Fruit fly (Drosophila melanogaster) whole organism, embryonic: ENCODE measurements around the gene CG15014.
A peak's percentile ranks its signal among the peaks of the same experiment; 100 is the strongest.

Experiments
- Asciz ChIP-seq: fragments of 200-800 bp; sonication (Bioruptor generic); optimal IDR thresholded peaks from 2 replicates; lab custom pipeline; 2017; ENCODE audit warnings: missing biosample characterization, mild to moderate bottlenecking, missing genetic modification characterization, missing genetic modification reagents
- Atf-2 ChIP-seq: fragments of 200-800 bp; sonication (Bioruptor generic); optimal IDR thresholded peaks from 2 replicates; lab custom pipeline; 2016; ENCODE audit warnings: missing biosample characterization, missing genetic modification characterization
- CG10462 ChIP-seq: fragments of 200-800 bp; sonication (Bioruptor generic); optimal IDR thresholded peaks from 2 replicates; lab custom pipeline; 2016; ENCODE audit warnings: missing biosample characterization, missing genetic modification characterization
- CG11560 ChIP-seq: fragments of 200-800 bp; sonication (Bioruptor generic); IDR thresholded peaks from 3 replicates; pipeline ENCODE4 v1.3.6; 2022; ENCODE audit warnings: missing biosample characterization, missing genetic modification characterization
- CG11723 ChIP-seq: fragments of 200-800 bp; sonication (Bioruptor generic); optimal IDR thresholded peaks from 2 replicates; lab custom pipeline; 2017; ENCODE audit warnings: missing biosample characterization, mild to moderate bottlenecking, missing genetic modification characterization
- CG12071 ChIP-seq: fragments of 200-800 bp; sonication (Bioruptor generic); optimal IDR thresholded peaks from 3 replicates; lab custom pipeline; 2018; ENCODE audit warnings: missing biosample characterization, mild to moderate bottlenecking, missing genetic modification characterization
- CG12155 ChIP-seq: fragments of 200-800 bp; sonication (Bioruptor generic); optimal IDR thresholded peaks from 3 replicates; lab custom pipeline; 2016; ENCODE audit warnings: missing biosample characterization, missing genetic modification characterization
- CG12299 ChIP-seq: fragments of 200-800 bp; sonication (Bioruptor generic); optimal IDR thresholded peaks from 2 replicates; lab custom pipeline; 2018; ENCODE audit warnings: missing biosample characterization, mild to moderate bottlenecking, missing genetic modification characterization
- CG12769 ChIP-seq: fragments of 200-800 bp; sonication (Bioruptor generic); optimal IDR thresholded peaks from 2 replicates; lab custom pipeline; 2019; ENCODE audit warnings: missing biosample characterization, mild to moderate bottlenecking, missing genetic modification characterization, moderate library complexity
- CG14014 ChIP-seq: fragments of 200-800 bp; sonication (Bioruptor generic); IDR thresholded peaks from 2 replicates; pipeline ENCODE4 v1.3.6; 2022; ENCODE audit warnings: missing biosample characterization, missing genetic modification characterization
- CG15073 ChIP-seq: fragments of 200-800 bp; sonication (Bioruptor generic); optimal IDR thresholded peaks from 2 replicates; lab custom pipeline; 2016; ENCODE audit warnings: missing biosample characterization, missing genetic modification characterization
- CG17361 ChIP-seq: fragments of 200-800 bp; sonication (Bioruptor generic); IDR thresholded peaks from 3 replicates; pipeline ENCODE4 v1.3.6; 2022; ENCODE audit warnings: missing biosample characterization, missing genetic modification characterization
- CG17385 ChIP-seq: fragments of 200-800 bp; sonication (Bioruptor generic); optimal IDR thresholded peaks from 3 replicates; lab custom pipeline; 2018; ENCODE audit warnings: missing biosample characterization, mild to moderate bottlenecking, missing genetic modification characterization
- CG18476 ChIP-seq: fragments of 200-800 bp; sonication (Bioruptor generic); optimal IDR thresholded peaks from 2 replicates; lab custom pipeline; 2016; ENCODE audit warnings: missing biosample characterization, mild to moderate bottlenecking, missing genetic modification characterization
- CG2202 ChIP-seq: fragments of 200-800 bp; sonication (Bioruptor generic); optimal IDR thresholded peaks from 2 replicates; lab custom pipeline; 2018; ENCODE audit warnings: missing biosample characterization, mild to moderate bottlenecking, missing genetic modification characterization
- CG4360 ChIP-seq: fragments of 200-800 bp; sonication (Bioruptor generic); IDR thresholded peaks from 2 replicates; pipeline ENCODE4 v1.3.6; 2022; ENCODE audit warnings: missing biosample characterization, missing genetic modification characterization
- CG6689 ChIP-seq: fragments of 200-800 bp; sonication (Bioruptor generic); IDR thresholded peaks from 2 replicates; pipeline ENCODE4 v1.3.6; 2022; ENCODE audit warnings: missing biosample characterization, missing genetic modification characterization
- CG6854 ChIP-seq: fragments of 200-800 bp; sonication (Bioruptor generic); optimal IDR thresholded peaks from 3 replicates; lab custom pipeline; 2017; ENCODE audit warnings: missing biosample characterization, mild to moderate bottlenecking, missing genetic modification characterization
- CG7372 ChIP-seq: fragments of 200-800 bp; sonication (Bioruptor generic); IDR thresholded peaks from 2 replicates; pipeline ENCODE4 v1.3.6; 2022; ENCODE audit warnings: missing biosample characterization, missing genetic modification characterization
- CG7987 ChIP-seq: fragments of 200-800 bp; sonication (Bioruptor generic); optimal IDR thresholded peaks from 2 replicates; lab custom pipeline; 2018; ENCODE audit warnings: missing biosample characterization, mild to moderate bottlenecking, missing genetic modification characterization, moderate library complexity
- Dbx ChIP-seq: fragments of 200-800 bp; sonication (Bioruptor generic); IDR thresholded peaks from 3 replicates; pipeline ENCODE4 v1.3.6; 2022; ENCODE audit warnings: missing biosample characterization, missing genetic modification characterization
- Deaf1 ChIP-seq: fragments of 200-800 bp; optimal IDR thresholded peaks from 3 replicates; lab custom pipeline; 2019; ENCODE audit warnings: missing biosample characterization, mild to moderate bottlenecking, missing genetic modification characterization, moderate library complexity
- E2f1 ChIP-seq: fragments of 200-800 bp; sonication (Bioruptor generic); IDR thresholded peaks from 2 replicates; pipeline ENCODE4 v1.3.6; 2022; ENCODE audit warnings: missing biosample characterization, missing genetic modification characterization
- Ets65A ChIP-seq: fragments of 200-800 bp; sonication (Bioruptor generic); peaks from one replicate; lab custom pipeline; 2016; ENCODE audit warnings: missing biosample characterization, missing genetic modification characterization
- HLH4C ChIP-seq: fragments of 200-800 bp; sonication (Bioruptor generic); IDR thresholded peaks from 3 replicates; pipeline ENCODE4 v1.3.6; 2022; ENCODE audit warnings: missing biosample characterization, missing genetic modification characterization; ENCODE audit not compliant: partially characterized antibody
- Lpt ChIP-seq: fragments of >200 bp; optimal IDR thresholded peaks from 2 replicates; lab custom pipeline; 2018; ENCODE audit warnings: missing biosample characterization, missing genetic modification characterization
- Mad ChIP-seq: fragments of 200-800 bp; sonication (Bioruptor generic); optimal IDR thresholded peaks from 2 replicates; lab custom pipeline; 2016; ENCODE audit warnings: missing biosample characterization, missing genetic modification characterization
- Optix ChIP-seq: fragments of 200-800 bp; sonication (Bioruptor generic); IDR thresholded peaks from 3 replicates; pipeline ENCODE4 v1.3.6; 2022; ENCODE audit warnings: missing biosample characterization, missing genetic modification characterization
- Sry-δ ChIP-seq: fragments of 200-800 bp; sonication (Bioruptor generic); optimal IDR thresholded peaks from 2 replicates; lab custom pipeline; 2016; ENCODE audit warnings: missing biosample characterization, missing genetic modification characterization
- Xrp1 ChIP-seq: fragments of 200-800 bp; sonication (Bioruptor generic); IDR thresholded peaks from 2 replicates; pipeline ENCODE4 v1.3.6; 2022; ENCODE audit warnings: missing biosample characterization, missing genetic modification characterization
- ab ChIP-seq: fragments of 200-800 bp; sonication (Bioruptor generic); optimal IDR thresholded peaks from 2 replicates; lab custom pipeline; 2016; ENCODE audit warnings: missing biosample characterization, missing genetic modification characterization
- ato ChIP-seq: fragments of 200-800 bp; sonication (Bioruptor generic); IDR thresholded peaks from 2 replicates; pipeline ENCODE4 v1.3.6; 2022; ENCODE audit warnings: missing biosample characterization, missing genetic modification characterization; ENCODE audit not compliant: partially characterized antibody
- bsh ChIP-seq, 2 experiments: fragments of 200-800 bp; sonication (Bioruptor generic); optimal IDR thresholded peaks; 2 replicates each; lab custom pipeline; 2017 to 2018; ENCODE audit warnings: mild to moderate bottlenecking in 2 of 2, missing biosample characterization in 2 of 2, missing genetic modification characterization in 2 of 2, moderate library complexity in 1 of 2
- btn ChIP-seq: fragments of 200-800 bp; sonication (Bioruptor generic); optimal IDR thresholded peaks from 2 replicates; lab custom pipeline; 2016; ENCODE audit warnings: missing biosample characterization, missing genetic modification characterization
- cad ChIP-seq: fragments of >200 bp; optimal IDR thresholded peaks from 2 replicates; lab custom pipeline; 2017; ENCODE audit warnings: missing biosample characterization, missing genetic modification characterization
- cas ChIP-seq: fragments of 200-800 bp; sonication (Bioruptor generic); IDR thresholded peaks from 2 replicates; pipeline ENCODE4 v1.3.6; 2022; ENCODE audit warnings: missing biosample characterization, missing genetic modification characterization
- cato ChIP-seq: fragments of 200-800 bp; sonication (Bioruptor generic); optimal IDR thresholded peaks from 2 replicates; lab custom pipeline; 2016; ENCODE audit warnings: missing biosample characterization, missing genetic modification characterization, borderline replicate concordance
- dimm ChIP-seq: fragments of 200-800 bp; sonication (Bioruptor generic); IDR thresholded peaks from 2 replicates; pipeline ENCODE4 v1.3.6; 2022; ENCODE audit warnings: missing biosample characterization, missing genetic modification characterization
- ems ChIP-seq: fragments of 200-800 bp; sonication (Bioruptor generic); optimal IDR thresholded peaks from 3 replicates; lab custom pipeline; 2016; ENCODE audit warnings: missing biosample characterization, missing genetic modification characterization
- fd102C ChIP-seq: fragments of 200-800 bp; sonication (Bioruptor generic); optimal IDR thresholded peaks from 2 replicates; lab custom pipeline; 2018; ENCODE audit warnings: missing biosample characterization, mild to moderate bottlenecking, missing genetic modification characterization, moderate library complexity
- klu ChIP-seq: fragments of 200-800 bp; sonication (Bioruptor generic); IDR thresholded peaks from 2 replicates; pipeline ENCODE4 v1.3.6; 2022; ENCODE audit warnings: missing biosample characterization, missing genetic modification characterization
- lab ChIP-seq: fragments of 200-800 bp; sonication (Bioruptor generic); optimal IDR thresholded peaks from 3 replicates; lab custom pipeline; 2017; ENCODE audit warnings: missing biosample characterization, missing genetic modification characterization, mild to moderate bottlenecking, moderate library complexity, missing genetic modification reagents
- luna ChIP-seq: fragments of 200-800 bp; sonication (Bioruptor generic); optimal IDR thresholded peaks from 2 replicates; lab custom pipeline; 2016; ENCODE audit warnings: missing biosample characterization, missing genetic modification characterization
- pita ChIP-seq: fragments of 200-800 bp; sonication (Bioruptor generic); optimal IDR thresholded peaks from 2 replicates; lab custom pipeline; 2017; ENCODE audit warnings: missing biosample characterization, mild to moderate bottlenecking, missing genetic modification characterization
- psq ChIP-seq: fragments of 200-800 bp; sonication (Bioruptor generic); optimal IDR thresholded peaks from 2 replicates; lab custom pipeline; 2017; ENCODE audit warnings: missing biosample characterization, missing genetic modification characterization
- pzg ChIP-seq: fragments of 200-800 bp; sonication (Bioruptor generic); optimal IDR thresholded peaks from 3 replicates; lab custom pipeline; 2018; ENCODE audit warnings: missing biosample characterization, mild to moderate bottlenecking, missing genetic modification characterization, moderate library complexity
- sd ChIP-seq: fragments of 200-800 bp; sonication (Bioruptor generic); optimal IDR thresholded peaks from 3 replicates; lab custom pipeline; 2018; ENCODE audit warnings: missing biosample characterization, mild to moderate bottlenecking, missing genetic modification characterization, moderate library complexity
- tx ChIP-seq: fragments of 200-800 bp; sonication (Bioruptor generic); optimal IDR thresholded peaks from 2 replicates; lab custom pipeline; 2016; ENCODE audit warnings: missing biosample characterization, missing genetic modification characterization
- wek ChIP-seq: fragments of 200-800 bp; sonication (Bioruptor generic); optimal IDR thresholded peaks from 3 replicates; lab custom pipeline; 2018; ENCODE audit warnings: missing biosample characterization, mild to moderate bottlenecking, missing genetic modification characterization, moderate library complexity
- zen2 ChIP-seq: fragments of 200-800 bp; sonication (Bioruptor generic); IDR thresholded peaks from 3 replicates; pipeline ENCODE4 v1.3.6; 2022; ENCODE audit warnings: missing biosample characterization, missing genetic modification characterization; ENCODE audit not compliant: partially characterized antibody
- zfh1 ChIP-seq: fragments of 200-800 bp; sonication (Bioruptor generic); IDR thresholded peaks from 3 replicates; pipeline ENCODE4 v1.3.6; 2022; ENCODE audit warnings: missing biosample characterization, missing genetic modification characterization
- zfh2 ChIP-seq: fragments of 200-800 bp; sonication (Bioruptor generic); optimal IDR thresholded peaks from 2 replicates; lab custom pipeline; 2016; ENCODE audit warnings: missing biosample characterization, missing genetic modification characterization

Gene CG15014

DNA sequence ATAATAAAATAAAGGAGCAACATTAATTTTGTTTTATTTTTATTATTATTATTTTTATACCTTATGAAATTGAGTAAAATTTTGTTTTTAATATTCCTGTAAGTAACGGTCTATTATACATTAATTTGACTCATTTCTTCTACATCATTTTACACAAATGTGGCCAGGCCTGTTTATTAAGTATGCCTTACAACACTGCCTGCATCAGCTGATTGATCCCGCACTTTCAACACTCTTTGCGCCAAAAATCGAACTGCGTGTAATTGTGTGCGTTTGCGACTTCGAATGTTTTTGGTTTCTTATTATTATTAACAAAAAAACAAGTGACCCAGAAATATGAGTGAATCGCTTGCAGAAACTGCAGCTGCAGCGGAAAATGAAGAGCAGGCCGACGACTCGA, 8.8 kb downstream of the CG15014 start, which contains the start of gene Claspin (continued):
- no peak for TF ChIP-seq CG6689 (GFP tag; lab: Robert Waterston, UW)
- no peak for TF ChIP-seq CG7372 (GFP tag; lab: Robert Waterston, UW)
- TF ChIP-seq Deaf1 = no peak
- no peak for TF ChIP-seq cato (GFP tag; lab: Kevin White, UChicago)
- TF ChIP-seq Lpt = no peak
- no peak for TF ChIP-seq HLH4C (GFP tag; lab: Robert Waterston, UW)
- peak; percentile 61 for TF ChIP-seq CG12155 (GFP tag; lab: Kevin White, UChicago)
- peak; percentile 53 for TF ChIP-seq lab (GFP tag; lab: Kevin White, UChicago)
- no peak for TF ChIP-seq sd
- TF ChIP-seq cad (GFP tag; lab: Kevin White, UChicago) = no peak
- peak; percentile 69 for TF ChIP-seq zfh2
- TF ChIP-seq pzg (GFP tag; lab: Kevin White, UChicago) = peak; percentile 83
- no peak for TF ChIP-seq pita (GFP tag; lab: Kevin White, UChicago)
- TF ChIP-seq Atf-2 = no peak
- TF ChIP-seq CG2202 (tag; lab: Kevin White, UChicago) = no peak
- TF ChIP-seq Dbx (GFP tag; lab: Robert Waterston, UW) = peak; percentile 26; the same call in 1 of the 3 replicates
- TF ChIP-seq Asciz = no peak
- peak; percentile 7 for TF ChIP-seq Sry-δ (GFP tag; lab: Kevin White, UChicago)
- no peak for TF ChIP-seq luna (GFP tag; lab: Kevin White, UChicago)
- TF ChIP-seq psq (GFP tag; lab: Kevin White, UChicago) = no peak
- TF ChIP-seq E2f1 (GFP tag; lab: Robert Waterston, UW) = peak; percentile 66; the same call in 1 of the 2 replicates
- no peak for TF ChIP-seq zen2 (GFP tag; lab: Robert Waterston, UW)
- TF ChIP-seq CG7987 = no peak
- no peak for TF ChIP-seq CG12299 (tag; lab: Kevin White, UChicago)
- peak; percentile 54 for TF ChIP-seq Mad (GFP tag; lab: Kevin White, UChicago)
- TF ChIP-seq cas (GFP tag; lab: Robert Waterston, UW) = no peak; the same call in 1 of the 2 replicates
- TF ChIP-seq zfh1 (GFP tag; lab: Robert Waterston, UW) = no peak
- no peak for TF ChIP-seq CG12071 (GFP tag; lab: Kevin White, UChicago)
- peak; percentile 30 for TF ChIP-seq tx (GFP tag; lab: Kevin White, UChicago)
- peak in 1 of 2 experiments; percentile 16 for TF ChIP-seq bsh (GFP tag; optimal IDR thresholded peaks at IDR 0.05; lab: Kevin White, UChicago)
- peak; percentile 62 for TF ChIP-seq Xrp1 (GFP tag; lab: Robert Waterston, UW)
- no peak for TF ChIP-seq CG11560 (tag; lab: Robert Waterston, UW)
- TF ChIP-seq Ets65A (GFP tag; lab: Kevin White, UChicago) = peak; percentile 96
- peak; percentile 47 for TF ChIP-seq CG10462 (GFP tag; lab: Kevin White, UChicago)
- TF ChIP-seq CG15073 (GFP tag; lab: Kevin White, UChicago) = no peak
- TF ChIP-seq btn (GFP tag; lab: Kevin White, UChicago) = no peak
- no peak for TF ChIP-seq CG17361 (GFP tag; lab: Robert Waterston, UW)
- no peak for TF ChIP-seq Optix (GFP tag; lab: Robert Waterston, UW)
- TF ChIP-seq CG12769 (tag; lab: Kevin White, UChicago) = peak; percentile 60
- no peak; the same call in 1 of the 2 replicates for TF ChIP-seq klu (GFP tag; lab: Robert Waterston, UW)
- no peak for TF ChIP-seq ab
- TF ChIP-seq CG4360 (GFP tag; lab: Robert Waterston, UW) = no peak
- no peak for TF ChIP-seq CG11723 (GFP tag; lab: Kevin White, UChicago)
- no peak for TF ChIP-seq CG18476 (GFP tag; lab: Kevin White, UChicago)
- no peak for TF ChIP-seq dimm (GFP tag; lab: Robert Waterston, UW)
- TF ChIP-seq fd102C (GFP tag; lab: Kevin White, UChicago) = no peak
- no peak for TF ChIP-seq ato (GFP tag; lab: Robert Waterston, UW)
- TF ChIP-seq CG17385 (GFP tag; lab: Kevin White, UChicago) = peak; percentile 31
- peak; percentile 49 for TF ChIP-seq ems
- TF ChIP-seq CG14014 (GFP tag; lab: Robert Waterston, UW) = no peak; the same call in 1 of the 2 replicates
- no peak for TF ChIP-seq CG6854 (GFP tag; lab: Kevin White, UChicago)
- no peak for TF ChIP-seq wek (GFP tag; lab: Kevin White, UChicago)
